Worm (Caenorhabditis elegans) whole organism, young adult: ENCODE results near the gene rdy-2.

Experiments
- B0261.1 ChIP-seq: sonication (generic microtip); optimal IDR thresholded peaks from 2 replicates; lab custom pipeline; 2016; ENCODE audit warnings: mild to moderate bottlenecking, missing genetic modification characterization, moderate library complexity, missing compliant biosample characterization
- ceh-100 ChIP-seq: fragments of 200-800 bp; sonication (Bioruptor generic); IDR thresholded peaks from 2 replicates; pipeline ENCODE4 v1.3.6; 2022; ENCODE audit warnings: missing genetic modification reagents, missing genetic modification characterization, missing compliant biosample characterization
- ceh-40 ChIP-seq: fragments of 200-800 bp; sonication (Bioruptor generic); IDR thresholded peaks from 2 replicates; pipeline ENCODE4 v1.3.6; 2022; ENCODE audit warnings: missing genetic modification characterization, missing compliant biosample characterization
- lin-35 ChIP-seq, 3 experiments: fragments of 150-350 bp in 2 of 3; sonication (generic microtip) in 1 of 3; optimal IDR thresholded peaks; 2 replicates each; lab custom pipeline; 2014 to 2018; ENCODE audit warnings: missing biosample characterization in 3 of 3, missing genetic modification characterization in 3 of 3, missing genetic modification reagents in 3 of 3
- lir-1 ChIP-seq: fragments of 200-800 bp; sonication (Bioruptor generic); conservative IDR thresholded peaks from 2 replicates; pipeline ENCODE4 v1.3.6; 2022; ENCODE audit warnings: missing genetic modification reagents, missing genetic modification characterization, missing compliant biosample characterization
- lsl-1 ChIP-seq: fragments of 200-800 bp; sonication (Bioruptor generic); optimal IDR thresholded peaks from 2 replicates; lab custom pipeline; 2018; ENCODE audit warnings: mild to moderate bottlenecking, missing genetic modification characterization, moderate library complexity, missing compliant biosample characterization
- pha-4 ChIP-seq: fragments of 150-350 bp; sonication (generic microtip); optimal IDR thresholded peaks from 2 replicates; lab custom pipeline; 2014; ENCODE audit warnings: missing biosample characterization, missing genetic modification reagents, missing genetic modification characterization
- repo-1 ChIP-seq: sonication (generic microtip); optimal IDR thresholded peaks from 2 replicates; lab custom pipeline; 2017; ENCODE audit warnings: mild to moderate bottlenecking, missing genetic modification characterization, missing compliant biosample characterization
- sea-2 ChIP-seq: fragments of 200-800 bp; sonication (Bioruptor generic); IDR thresholded peaks from 2 replicates; pipeline ENCODE4 v1.3.6; 2022; ENCODE audit warnings: missing genetic modification characterization, missing compliant biosample characterization
- snpc-3.4 ChIP-seq: sonication (generic microtip); optimal IDR thresholded peaks from 2 replicates; lab custom pipeline; 2017; ENCODE audit warnings: missing genetic modification characterization, mild to moderate bottlenecking, missing compliant biosample characterization, antibody characterized with exemption, moderate library complexity, missing genotype, missing genetic modification reagents
- tlf-1 ChIP-seq: fragments of 200-800 bp; sonication (Bioruptor generic); optimal IDR thresholded peaks from 2 replicates; lab custom pipeline; 2018; ENCODE audit warnings: mild to moderate bottlenecking, missing genetic modification characterization, missing compliant biosample characterization
- ztf-25 ChIP-seq: fragments of 200-800 bp; sonication (Bioruptor generic); IDR thresholded peaks from 2 replicates; pipeline ENCODE4 v1.3.6; 2022; ENCODE audit warnings: missing genetic modification reagents, missing genetic modification characterization, missing compliant biosample characterization

- TF ChIP-seq B0261.1 (tag; lab: Kevin White, UChicago) (no peak), lin-35 (GFP tag; optimal IDR thresholded peaks at IDR 0.05; lab: Kevin White, UChicago) (no peak), ztf-25 (no peak), lsl-1 (GFP tag; lab: Kevin White, UChicago) (no peak), pha-4 (tag; lab: Kevin White, UChicago) (no peak), tlf-1 (GFP tag; lab: Kevin White, UChicago) (no peak), ceh-40 (GFP tag; lab: Robert Waterston, UW) (no peak), ceh-100 (GFP tag; lab: Robert Waterston, UW) (no peak), sea-2 (GFP tag; lab: Robert Waterston, UW) (no peak), lir-1 (GFP tag; lab: Robert Waterston, UW) (0 out of 2 replicates have a peak, but pooled peaks have one; percentile 15), repo-1 (tag; lab: Kevin White, UChicago) (no peak), snpc-3.4 (tag; lab: Kevin White, UChicago) (no peak)
Observed at ce11 chrV:13565781-13566180, 35.0 kb downstream of the rdy-2 start, which contains the start of gene slrp-1.
